Worm (Caenorhabditis elegans): ENCODE data around the gene W08A12.3.

W08A12.3 gene

DNA sequence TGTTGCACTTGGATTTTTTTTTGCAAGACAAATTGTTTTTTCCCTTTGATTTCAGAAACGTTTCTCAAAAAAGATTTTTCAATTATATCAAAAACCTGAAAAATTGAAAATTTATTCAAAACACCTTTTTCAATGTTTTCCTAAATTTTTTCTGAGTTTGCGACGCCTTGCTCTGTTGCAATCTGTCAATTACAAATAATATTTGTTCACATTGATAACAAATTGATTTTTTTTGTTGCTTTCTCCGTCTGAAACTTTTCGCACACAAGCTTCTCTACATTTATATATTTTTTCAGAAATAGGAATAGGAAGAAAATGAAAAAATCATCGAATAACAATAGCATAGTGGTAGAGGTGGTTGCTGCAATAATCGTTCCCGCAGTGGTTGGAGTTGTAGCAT lies 14.2 kb upstream of the W08A12.3 start, which contains the start of gene Y39H10B.2:
Gene Y39H10B.2, plus strand, starts transcription at position 301 of the 400 bp plus-strand sequence.
- TF ChIP-seq nhr-80 (tag; optimal IDR thresholded peaks at IDR 0.05) (peak; percentile 58), lin-54 (GFP tag; optimal IDR thresholded peaks at IDR 0.05) (no peak)

DNA sequence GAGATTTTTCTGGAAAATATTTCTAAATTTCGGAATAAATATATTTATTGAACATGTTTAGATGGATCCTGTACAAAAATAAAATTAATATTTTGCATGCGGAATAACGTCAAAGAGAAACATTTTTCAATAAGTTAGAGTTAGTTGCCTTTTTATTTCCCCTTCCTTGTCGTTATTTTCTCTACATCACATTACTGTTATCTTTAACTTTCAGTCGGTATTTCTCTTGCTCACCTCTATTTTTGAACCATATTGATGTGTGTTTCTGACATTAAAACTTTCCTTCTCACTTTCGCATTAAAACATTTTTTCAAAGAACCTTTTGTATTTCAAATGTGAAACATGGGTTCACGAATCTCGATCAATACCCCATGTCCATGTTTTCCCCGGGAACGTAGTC lies 12.2 kb upstream of the W08A12.3 start, which contains the start of gene Y39H10B.3:
Gene Y39H10B.3, plus strand, starts transcription at position 301 of the 400 bp plus-strand sequence.
- TF ChIP-seq zfh-2 (GFP tag; conservative IDR thresholded peaks at IDR 0.05) (no peak), ets-4 (GFP tag; optimal IDR thresholded peaks at IDR 0.05) (no peak), hlh-26 (GFP tag; conservative IDR thresholded peaks at IDR 0.05) (no peak), lsy-27 (tag; optimal IDR thresholded peaks at IDR 0.05; ENCODE audit: borderline replicate concordance, insufficient read depth) (no peak), ztf-25 (GFP tag; IDR thresholded peaks at IDR 0.05) (no peak), ceh-40 (GFP tag; IDR thresholded peaks at IDR 0.05) (no peak), nfya-2 (GFP tag; IDR thresholded peaks at IDR 0.05) (no peak), ceh-91 (GFP tag; IDR thresholded peaks at IDR 0.05) (no peak), ztf-22 (GFP tag; optimal IDR thresholded peaks at IDR 0.05) (no peak), attf-3 (GFP tag; conservative IDR thresholded peaks at IDR 0.05) (no peak), aptf-2 (GFP tag; conservative IDR thresholded peaks at IDR 0.05) (no peak), madf-6 (GFP tag; IDR thresholded peaks at IDR 0.05) (no peak), zim-3 (tag; optimal IDR thresholded peaks at IDR 0.05) (no peak), attf-5 (GFP tag; optimal IDR thresholded peaks at IDR 0.05) (no peak), pbrm-1 (GFP tag; IDR thresholded peaks at IDR 0.05) (no peak), efl-1 (GFP tag; optimal IDR thresholded peaks at IDR 0.05) (no peak), sdz-38 (tag; optimal IDR thresholded peaks at IDR 0.05) (no peak), F33H1.4 (GFP tag; IDR thresholded peaks at IDR 0.05) (no peak), B0035.1 (tag; optimal IDR thresholded peaks at IDR 0.05) (no peak)

DNA sequence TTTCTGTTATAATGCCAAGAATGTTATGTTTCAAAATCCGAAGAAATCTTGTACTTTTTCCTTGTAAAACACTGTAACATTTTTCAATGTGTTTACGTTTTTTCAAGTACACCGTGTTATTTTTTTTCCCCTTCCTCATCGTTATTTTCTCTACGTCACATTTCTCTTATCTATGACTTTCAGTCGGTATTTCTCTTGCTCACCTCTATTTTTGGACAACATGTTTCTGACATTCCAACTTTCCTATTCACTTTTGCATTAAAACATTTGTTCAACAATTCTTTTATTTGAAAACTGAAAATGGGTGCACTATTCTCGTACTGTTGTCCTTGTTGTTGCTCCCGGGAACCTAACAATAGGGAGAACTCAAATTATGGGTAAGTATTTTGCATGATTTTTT lies 9.6 kb upstream of the W08A12.3 start, which contains the start of gene pals-33:
Gene pals-33, plus strand, starts transcription at position 301 of the 400 bp plus-strand sequence.
- TF ChIP-seq T07F8.4 (tag; optimal IDR thresholded peaks at IDR 0.05): no peak
- TF ChIP-seq him-1 (tag; optimal IDR thresholded peaks at IDR 0.05): no peak
- no peak for TF ChIP-seq C06A6.2 (GFP tag; conservative IDR thresholded peaks at IDR 0.05)
- TF ChIP-seq atf-7 (tag; optimal IDR thresholded peaks at IDR 0.05): no peak
- TF ChIP-seq unc-130 (GFP tag; optimal IDR thresholded peaks at IDR 0.05): no peak
- TF ChIP-seq egl-18 (GFP tag; IDR thresholded peaks at IDR 0.05): no peak
- no peak for TF ChIP-seq hlh-26 (GFP tag; conservative IDR thresholded peaks at IDR 0.05)
- no peak for TF ChIP-seq ztf-28 (GFP tag; IDR thresholded peaks at IDR 0.05)
- no peak for TF ChIP-seq Y67H2A.10 (GFP tag; conservative IDR thresholded peaks at IDR 0.05)
- TF ChIP-seq madf-10 (tag; optimal IDR thresholded peaks at IDR 0.05): no peak
- no peak for TF ChIP-seq lin-35 (GFP tag; optimal IDR thresholded peaks at IDR 0.05)
- TF ChIP-seq fkh-3 (tag; optimal IDR thresholded peaks at IDR 0.05): no peak
- TF ChIP-seq gei-17 (GFP tag; optimal IDR thresholded peaks at IDR 0.05): no peak
- TF ChIP-seq xnd-1 (tag; optimal IDR thresholded peaks at IDR 0.05): no peak
- no peak for TF ChIP-seq lag-1 (GFP tag; IDR thresholded peaks at IDR 0.05)
- no peak for TF ChIP-seq nhr-90 (tag; optimal IDR thresholded peaks at IDR 0.05)

DNA sequence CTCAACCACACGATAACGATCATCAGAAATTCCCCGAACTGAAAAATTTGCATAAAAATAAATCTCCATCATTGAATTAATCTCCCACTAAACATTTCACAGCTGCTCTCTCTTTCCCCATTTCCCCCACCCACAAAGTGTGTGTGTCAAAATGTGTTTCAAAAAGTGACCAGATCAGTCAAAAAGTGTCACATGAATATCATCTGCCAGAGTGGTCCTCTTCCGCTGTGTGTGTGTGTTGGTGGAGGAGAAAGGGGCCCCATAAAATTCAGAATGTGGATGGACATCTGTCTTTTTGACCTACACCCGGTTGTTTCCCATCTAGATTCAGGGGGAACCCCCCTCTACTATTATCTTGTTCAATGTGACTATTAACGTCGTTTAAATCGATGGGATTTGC lies 5.4 kb upstream of the W08A12.3 start:
- no peak for TF ChIP-seq madf-3 (GFP tag; IDR thresholded peaks at IDR 0.05)
- no peak for TF ChIP-seq ekl-4 (GFP tag; IDR thresholded peaks at IDR 0.05)
- TF ChIP-seq nhr-90 (tag; optimal IDR thresholded peaks at IDR 0.05): no peak
- no peak for TF ChIP-seq F57C9.4 (tag; optimal IDR thresholded peaks at IDR 0.05)
- no peak for TF ChIP-seq ama-1 (optimal IDR thresholded peaks at IDR 0.05)
- no peak for TF ChIP-seq ama-1 (GFP tag; optimal IDR thresholded peaks at IDR 0.05)
- no peak for TF ChIP-seq dpl-1 (GFP tag; optimal IDR thresholded peaks at IDR 0.05)
- no peak for TF ChIP-seq Y67H2A.10 (GFP tag; conservative IDR thresholded peaks at IDR 0.05)
- TF ChIP-seq egrh-3 (GFP tag; IDR thresholded peaks at IDR 0.05): no peak
- TF ChIP-seq die-1 (tag; optimal IDR thresholded peaks at IDR 0.05): no peak
- no peak for TF ChIP-seq nhr-179 (tag; optimal IDR thresholded peaks at IDR 0.05)
